Worm (Caenorhabditis elegans) whole organism, mixed stage, embryonic: ENCODE measurements around the gene phat-4.

Source experiments
- M03D4.4 ChIP-seq: sonication (generic microtip); optimal IDR thresholded peaks from 2 replicates; lab custom pipeline; 2017; ENCODE audit warnings: mild to moderate bottlenecking, missing genetic modification characterization, missing compliant biosample characterization
- bed-3 ChIP-seq: fragments of 200-800 bp; sonication (Bioruptor generic); optimal IDR thresholded peaks from 3 replicates; lab custom pipeline; 2018; ENCODE audit warnings: mild to moderate bottlenecking, missing genetic modification characterization, moderate library complexity, missing compliant biosample characterization
- ceh-39 ChIP-seq: fragments of 150-350 bp; optimal IDR thresholded peaks from 2 replicates; lab custom pipeline; 2014; ENCODE audit warnings: missing biosample characterization, missing genetic modification characterization
- ceh-43 ChIP-seq: fragments of 200-800 bp; sonication (Bioruptor generic); optimal IDR thresholded peaks from 2 replicates; lab custom pipeline; 2018; ENCODE audit warnings: mild to moderate bottlenecking, missing genetic modification characterization, moderate library complexity, missing compliant biosample characterization
- ces-1 ChIP-seq: fragments of 150-350 bp; optimal IDR thresholded peaks from 2 replicates; lab custom pipeline; 2014; ENCODE audit warnings: missing biosample characterization, missing genetic modification reagents, missing genetic modification characterization
- drap-1 ChIP-seq: fragments of 200-800 bp; sonication (Bioruptor generic); optimal IDR thresholded peaks from 3 replicates; lab custom pipeline; 2018; ENCODE audit warnings: mild to moderate bottlenecking, missing genetic modification characterization, missing compliant biosample characterization
- elt-1 ChIP-seq: sonication (generic microtip); optimal IDR thresholded peaks from 2 replicates; lab custom pipeline; 2017; ENCODE audit warnings: missing genetic modification characterization, mild to moderate bottlenecking, missing compliant biosample characterization, antibody characterized with exemption, moderate library complexity, borderline replicate concordance; ENCODE audit not compliant: insufficient read depth
- elt-3 ChIP-seq: fragments of 150-350 bp; optimal IDR thresholded peaks from 2 replicates; lab custom pipeline; 2014; ENCODE audit warnings: missing biosample characterization, missing genetic modification characterization
- flh-1 ChIP-seq: fragments of 200-800 bp; sonication (Bioruptor generic); optimal IDR thresholded peaks from 2 replicates; lab custom pipeline; 2018; ENCODE audit warnings: mild to moderate bottlenecking, missing genetic modification characterization, moderate library complexity, missing compliant biosample characterization
- ham-2 ChIP-seq: fragments of 200-800 bp; sonication (Bioruptor generic); optimal IDR thresholded peaks from 2 replicates; lab custom pipeline; 2018; ENCODE audit warnings: mild to moderate bottlenecking, missing genetic modification characterization, missing compliant biosample characterization
- hlh-1 ChIP-seq: fragments of 150-350 bp; optimal IDR thresholded peaks from 2 replicates; lab custom pipeline; 2014; ENCODE audit warnings: missing biosample characterization, missing genetic modification reagents, missing genetic modification characterization
- lin-32 ChIP-seq: fragments of 200-800 bp; sonication (Bioruptor generic); optimal IDR thresholded peaks from 2 replicates; lab custom pipeline; 2018; ENCODE audit warnings: mild to moderate bottlenecking, missing genetic modification characterization, missing compliant biosample characterization
- lsy-2 ChIP-seq: fragments of 150-350 bp; optimal IDR thresholded peaks from 2 replicates; lab custom pipeline; 2014; ENCODE audit warnings: missing biosample characterization, missing genetic modification characterization
- mab-5 ChIP-seq: fragments of 150-350 bp; optimal IDR thresholded peaks from 2 replicates; lab custom pipeline; 2014; ENCODE audit warnings: missing biosample characterization, missing genetic modification characterization
- mep-1 ChIP-seq: fragments of 150-350 bp; optimal IDR thresholded peaks from 2 replicates; lab custom pipeline; 2017; ENCODE audit warnings: missing biosample characterization, missing genetic modification reagents, missing genetic modification characterization, inconsistent platforms
- nhr-12 ChIP-seq: fragments of 150-350 bp; optimal IDR thresholded peaks from 2 replicates; lab custom pipeline; 2014; ENCODE audit warnings: missing biosample characterization, missing genetic modification characterization
- nhr-2 ChIP-seq: fragments of 150-350 bp; optimal IDR thresholded peaks from 2 replicates; lab custom pipeline; 2014; ENCODE audit warnings: missing biosample characterization, missing genetic modification characterization
- nhr-237 ChIP-seq: fragments of 150-350 bp; optimal IDR thresholded peaks from 2 replicates; lab custom pipeline; 2014; ENCODE audit warnings: missing biosample characterization, missing genetic modification characterization
- nhr-76 ChIP-seq: sonication (generic microtip); optimal IDR thresholded peaks from 2 replicates; lab custom pipeline; 2017; ENCODE audit warnings: missing biosample characterization, missing genetic modification characterization
- sem-2 ChIP-seq: fragments of 200-800 bp; sonication (Bioruptor generic); optimal IDR thresholded peaks from 2 replicates; lab custom pipeline; 2018; ENCODE audit warnings: mild to moderate bottlenecking, missing genetic modification characterization, missing compliant biosample characterization
- snpc-4 ChIP-seq: fragments of 150-350 bp; optimal IDR thresholded peaks from 2 replicates; lab custom pipeline; 2014; ENCODE audit warnings: missing biosample characterization, missing genetic modification characterization
- sptf-1 ChIP-seq: sonication (generic microtip); optimal IDR thresholded peaks from 2 replicates; lab custom pipeline; 2017; ENCODE audit warnings: mild to moderate bottlenecking, missing genetic modification characterization, moderate library complexity, missing compliant biosample characterization
- tbx-8 ChIP-seq: fragments of 200-800 bp; sonication (Bioruptor generic); optimal IDR thresholded peaks from 2 replicates; lab custom pipeline; 2018; ENCODE audit warnings: mild to moderate bottlenecking, missing genetic modification characterization, moderate library complexity, missing compliant biosample characterization
- unc-120 ChIP-seq: sonication (generic microtip); optimal IDR thresholded peaks from 2 replicates; lab custom pipeline; 2017; ENCODE audit warnings: missing genetic modification characterization, missing compliant biosample characterization; ENCODE audit not compliant: poor library complexity, severe bottlenecking
- unc-39 ChIP-seq: fragments of 150-350 bp; optimal IDR thresholded peaks from 2 replicates; lab custom pipeline; 2014; ENCODE audit warnings: missing biosample characterization, missing genetic modification characterization
- zip-8 ChIP-seq: fragments of 150-350 bp; optimal IDR thresholded peaks from 2 replicates; lab custom pipeline; 2014; ENCODE audit warnings: missing biosample characterization, missing genetic modification characterization
- ztf-11 ChIP-seq: fragments of 150-350 bp; optimal IDR thresholded peaks from 2 replicates; lab custom pipeline; 2014; ENCODE audit warnings: missing biosample characterization, missing genetic modification characterization

phat-4 gene

DNA sequence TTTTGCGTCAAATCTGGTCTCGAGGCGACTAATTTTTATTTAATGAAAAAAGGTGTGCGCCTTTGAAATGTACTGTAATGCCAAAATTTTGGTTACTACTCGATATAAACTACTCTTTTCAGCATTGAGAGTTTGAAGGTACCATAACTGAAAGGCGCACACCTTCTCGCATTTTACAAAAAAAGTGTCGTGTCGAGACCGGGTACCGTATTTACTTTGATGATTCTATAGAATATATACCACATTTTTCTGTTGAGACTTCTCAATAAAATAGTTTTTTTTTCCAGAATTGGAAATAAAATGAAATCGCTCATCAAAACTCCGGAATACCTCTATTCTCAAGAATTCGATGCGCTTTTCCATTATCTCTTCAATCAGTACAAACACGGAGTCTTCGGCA is 33.2 kb downstream of the phat-4 start, which contains the start of gene Y45G5AM.4:
Y45G5AM.4 (plus strand) TSS at position 301 of the 400 bp plus-strand sequence.
- TF ChIP-seq ham-2 (no peak), nhr-12 (tag; lab: Kevin White, UChicago) (no peak), mep-1 (tag; lab: Kevin White, UChicago) (no peak), unc-39 (tag; lab: Kevin White, UChicago) (no peak), nhr-76 (tag; lab: Kevin White, UChicago) (no peak), flh-1 (GFP tag; lab: Kevin White, UChicago) (no peak), ztf-11 (no peak), drap-1 (GFP tag; lab: Kevin White, UChicago) (no peak), mab-5 (tag; lab: Kevin White, UChicago) (no peak), lin-32 (GFP tag; lab: Kevin White, UChicago) (no peak), unc-120 (tag; lab: Kevin White, UChicago) (no peak), elt-1 (tag; lab: Kevin White, UChicago) (no peak)

- TF ChIP-seq snpc-4 (tag; lab: Kevin White, UChicago) (no peak), nhr-237 (tag; lab: Kevin White, UChicago) (no peak), lin-32 (GFP tag; lab: Kevin White, UChicago) (no peak), sptf-1 (tag; lab: Kevin White, UChicago) (no peak), M03D4.4 (tag; lab: Kevin White, UChicago) (no peak), ham-2 (no peak), elt-3 (tag; lab: Kevin White, UChicago) (no peak), tbx-8 (GFP tag; lab: Kevin White, UChicago) (no peak), unc-120 (tag; lab: Kevin White, UChicago) (no peak), zip-8 (no peak)
Measured at ce11 chrV:4164504-4164959, 34.8 kb downstream of the phat-4 start, which contains the start of gene Y45G5AM.3. Gene Y45G5AM.3, plus strand, starts transcription at chrV:4164554.

ce11 chrV:4168045-4168444 is 38.3 kb downstream of the phat-4 start:
- TF ChIP-seq lin-32 (GFP tag; lab: Kevin White, UChicago): no peak
- no peak for TF ChIP-seq zip-8
- TF ChIP-seq unc-120 (tag; lab: Kevin White, UChicago): no peak
- TF ChIP-seq sptf-1 (tag; lab: Kevin White, UChicago): no peak
- TF ChIP-seq nhr-2 (tag; lab: Kevin White, UChicago): no peak
- no peak for TF ChIP-seq ces-1 (GFP tag; lab: Kevin White, UChicago)
- no peak for TF ChIP-seq sem-2 (GFP tag; lab: Kevin White, UChicago)
- no peak for TF ChIP-seq lsy-2 (tag; lab: Kevin White, UChicago)
- TF ChIP-seq mep-1 (tag; lab: Kevin White, UChicago): no peak
- no peak for TF ChIP-seq ceh-39
- TF ChIP-seq ztf-11: no peak

ce11 chrV:4169658-4170057 is 40.0 kb downstream of the phat-4 start:
- TF ChIP-seq mep-1 (tag; lab: Kevin White, UChicago): peak; percentile 41
- TF ChIP-seq ceh-39: peak; percentile 19
- TF ChIP-seq ces-1 (GFP tag; lab: Kevin White, UChicago): peak; percentile 7
- no peak for TF ChIP-seq hlh-1 (tag; lab: Kevin White, UChicago)
- TF ChIP-seq ham-2: no peak

ce11 chrV:4170138-4170537 is 40.4 kb downstream of the phat-4 start, which contains the start of gene Y45G5AM.7:
Gene Y45G5AM.7, minus strand, starts transcription at chrV:4170238.
- no peak for TF ChIP-seq unc-39 (tag; lab: Kevin White, UChicago)
- no peak for TF ChIP-seq nhr-237 (tag; lab: Kevin White, UChicago)
- TF ChIP-seq drap-1 (GFP tag; lab: Kevin White, UChicago): no peak
- TF ChIP-seq zip-8: peak; percentile 21
- no peak for TF ChIP-seq ceh-43 (GFP tag; lab: Kevin White, UChicago)

- TF ChIP-seq snpc-4 (tag; lab: Kevin White, UChicago): no peak
- TF ChIP-seq ceh-43 (GFP tag; lab: Kevin White, UChicago): no peak
- no peak for TF ChIP-seq elt-1 (tag; lab: Kevin White, UChicago)
- no peak for TF ChIP-seq sptf-1 (tag; lab: Kevin White, UChicago)
- TF ChIP-seq bed-3 (GFP tag; lab: Kevin White, UChicago): no peak
- no peak for TF ChIP-seq ces-1 (GFP tag; lab: Kevin White, UChicago)
- TF ChIP-seq hlh-1 (tag; lab: Kevin White, UChicago): no peak
Measured at ce11 chrV:4175624-4176023, 45.9 kb downstream of the phat-4 start, which contains the start of the genes coh-4 and pid-5. Gene coh-4, minus strand, starts transcription at chrV:4175640. Gene pid-5, plus strand, starts transcription at chrV:4175882.
